Worm (Caenorhabditis elegans) whole organism, L2 larva: ENCODE data around the gene phat-4.

ENCODE experiments used
- C34F6.9 ChIP-seq: fragments of 150-350 bp; optimal IDR thresholded peaks from 2 replicates; lab custom pipeline; 2014; ENCODE audit warnings: missing biosample characterization, missing genetic modification characterization
- F13H6.1 ChIP-seq: sonication (generic microtip); optimal IDR thresholded peaks from 2 replicates; lab custom pipeline; 2016; ENCODE audit warnings: missing genetic modification characterization, missing compliant biosample characterization
- R02D3.7 ChIP-seq: fragments of 150-350 bp; optimal IDR thresholded peaks from 2 replicates; lab custom pipeline; 2014; ENCODE audit warnings: missing biosample characterization, missing genetic modification characterization
- Y55F3AM.14 ChIP-seq: fragments of 200-800 bp; sonication (Bioruptor generic); optimal IDR thresholded peaks from 2 replicates; lab custom pipeline; 2018; ENCODE audit warnings: mild to moderate bottlenecking, missing genetic modification characterization, missing compliant biosample characterization
- alr-1 ChIP-seq: fragments of 150-350 bp; optimal IDR thresholded peaks from 2 replicates; lab custom pipeline; 2014; ENCODE audit warnings: missing biosample characterization, missing genetic modification characterization
- aly-2 ChIP-seq: fragments of 150-350 bp; optimal IDR thresholded peaks from 2 replicates; lab custom pipeline; 2014; ENCODE audit warnings: missing biosample characterization, missing genetic modification characterization
- ama-1 ChIP-seq: fragments of 150-350 bp; optimal IDR thresholded peaks from 2 replicates; lab custom pipeline; 2018; ENCODE audit warnings: inconsistent platforms
- ceh-16 ChIP-seq: fragments of 150-350 bp; optimal IDR thresholded peaks from 2 replicates; lab custom pipeline; 2014; ENCODE audit warnings: missing biosample characterization, missing genetic modification characterization
- ceh-82 ChIP-seq: fragments of 150-350 bp; optimal IDR thresholded peaks from 2 replicates; lab custom pipeline; 2014; ENCODE audit warnings: missing biosample characterization, missing genetic modification characterization
- egl-27 ChIP-seq: sonication (generic microtip); optimal IDR thresholded peaks from 3 replicates; lab custom pipeline; 2017; ENCODE audit warnings: missing biosample characterization, missing genetic modification reagents, missing genetic modification characterization
- elt-1 ChIP-seq: fragments of 150-350 bp; optimal IDR thresholded peaks from 2 replicates; lab custom pipeline; 2014; ENCODE audit warnings: missing biosample characterization, missing genetic modification characterization
- elt-3 ChIP-seq: sonication (generic microtip); optimal IDR thresholded peaks from 2 replicates; lab custom pipeline; 2017; ENCODE audit warnings: missing biosample characterization, missing genetic modification characterization
- fos-1 ChIP-seq: fragments of 150-350 bp; optimal IDR thresholded peaks from 2 replicates; lab custom pipeline; 2014; ENCODE audit warnings: missing biosample characterization, missing genetic modification characterization
- gmeb-1 ChIP-seq: fragments of 150-350 bp; optimal IDR thresholded peaks from 2 replicates; lab custom pipeline; 2014; ENCODE audit warnings: missing biosample characterization, missing genetic modification characterization
- lin-11 ChIP-seq: fragments of 150-350 bp; sonication (generic microtip); optimal IDR thresholded peaks from 2 replicates; lab custom pipeline; 2014; ENCODE audit warnings: missing biosample characterization, missing genetic modification characterization, inconsistent platforms, mixed read lengths
- lin-13 ChIP-seq: fragments of 150-350 bp; optimal IDR thresholded peaks from 2 replicates; lab custom pipeline; 2014; ENCODE audit warnings: missing biosample characterization, missing genetic modification reagents, missing genetic modification characterization
- lin-39 ChIP-seq: fragments of 150-350 bp; optimal IDR thresholded peaks from 2 replicates; lab custom pipeline; 2014; ENCODE audit warnings: missing biosample characterization, missing genetic modification reagents, missing genetic modification characterization
- lsy-2 ChIP-seq, 2 experiments: fragments of 150-350 bp in 1 of 2; sonication (generic microtip) in 1 of 2; optimal IDR thresholded peaks; 2 replicates each; lab custom pipeline; 2014 to 2017; ENCODE audit warnings: missing biosample characterization in 2 of 2, missing genetic modification characterization in 2 of 2
- mab-5 ChIP-seq: fragments of 150-350 bp; optimal IDR thresholded peaks from 2 replicates; lab custom pipeline; 2014; ENCODE audit warnings: missing biosample characterization, missing genetic modification characterization
- mdl-1 ChIP-seq, 2 experiments: fragments of 150-350 bp in 1 of 2; sonication (generic microtip) in 1 of 2; optimal IDR thresholded peaks; 2 replicates each; lab custom pipeline; 2017; ENCODE audit warnings: missing biosample characterization in 2 of 2, missing genetic modification characterization in 2 of 2
- nhr-10 ChIP-seq: sonication (generic microtip); optimal IDR thresholded peaks from 2 replicates; lab custom pipeline; 2017; ENCODE audit warnings: missing biosample characterization, missing genetic modification characterization
- nhr-11 ChIP-seq: fragments of 150-350 bp; optimal IDR thresholded peaks from 2 replicates; lab custom pipeline; 2014; ENCODE audit warnings: missing biosample characterization, missing genetic modification characterization
- nhr-12 ChIP-seq: fragments of 150-350 bp; optimal IDR thresholded peaks from 2 replicates; lab custom pipeline; 2014; ENCODE audit warnings: missing biosample characterization, missing genetic modification characterization
- nhr-21 ChIP-seq: fragments of 150-350 bp; optimal IDR thresholded peaks from 2 replicates; lab custom pipeline; 2014; ENCODE audit warnings: missing biosample characterization, missing genetic modification characterization
- nhr-23 ChIP-seq: fragments of 150-350 bp; optimal IDR thresholded peaks from 2 replicates; lab custom pipeline; 2014; ENCODE audit warnings: missing biosample characterization, missing genetic modification reagents, missing genetic modification characterization
- nhr-237 ChIP-seq: fragments of 150-350 bp; optimal IDR thresholded peaks from 2 replicates; lab custom pipeline; 2014; ENCODE audit warnings: missing biosample characterization, missing genetic modification characterization
- nhr-25 ChIP-seq: fragments of 150-350 bp; sonication (generic microtip); optimal IDR thresholded peaks from 3 replicates; lab custom pipeline; 2014; ENCODE audit warnings: missing biosample characterization, missing genetic modification characterization
- nhr-6 ChIP-seq: fragments of 150-350 bp; optimal IDR thresholded peaks from 2 replicates; lab custom pipeline; 2014; ENCODE audit warnings: missing biosample characterization, missing genetic modification characterization
- nhr-77 ChIP-seq: fragments of 150-350 bp; optimal IDR thresholded peaks from 2 replicates; lab custom pipeline; 2014; ENCODE audit warnings: missing biosample characterization, missing genetic modification characterization
- peb-1 ChIP-seq: fragments of 150-350 bp; optimal IDR thresholded peaks from 2 replicates; lab custom pipeline; 2014; ENCODE audit warnings: missing biosample characterization, missing genetic modification characterization
- sem-4 ChIP-seq: fragments of 150-350 bp; optimal IDR thresholded peaks from 2 replicates; lab custom pipeline; 2014; ENCODE audit warnings: missing biosample characterization, missing genetic modification reagents, missing genetic modification characterization
- skn-1 ChIP-seq: sonication (generic microtip); optimal IDR thresholded peaks from 2 replicates; lab custom pipeline; 2017; ENCODE audit warnings: missing biosample characterization, missing genetic modification characterization
- sma-3 ChIP-seq: sonication (generic microtip); optimal IDR thresholded peaks from 2 replicates; lab custom pipeline; 2016; ENCODE audit warnings: missing genetic modification reagents, missing genetic modification characterization, missing compliant biosample characterization
- sma-9 ChIP-seq, 2 experiments: fragments of 150-350 bp in 1 of 2; sonication (generic microtip) in 1 of 2; optimal IDR thresholded peaks; 2 replicates each; lab custom pipeline; 2014 to 2016; ENCODE audit warnings: missing genetic modification characterization in 2 of 2, mild to moderate bottlenecking in 1 of 2, missing biosample characterization in 1 of 2, missing compliant biosample characterization in 1 of 2, missing genetic modification reagents in 1 of 2, moderate library complexity in 1 of 2
- snpc-4 ChIP-seq: fragments of 150-350 bp; optimal IDR thresholded peaks from 2 replicates; lab custom pipeline; 2014; ENCODE audit warnings: missing biosample characterization, missing genetic modification characterization
- unc-39 ChIP-seq: fragments of 150-350 bp; optimal IDR thresholded peaks from 2 replicates; lab custom pipeline; 2014; ENCODE audit warnings: missing biosample characterization, missing genetic modification characterization
- unc-62 ChIP-seq: fragments of 150-350 bp; optimal IDR thresholded peaks from 2 replicates; lab custom pipeline; 2014; ENCODE audit warnings: missing biosample characterization, missing genetic modification reagents, missing genetic modification characterization
- ztf-1 ChIP-seq: fragments of 200-800 bp; sonication (Bioruptor generic); conservative IDR thresholded peaks from 2 replicates; pipeline ENCODE4 v1.3.6; 2022; ENCODE audit warnings: missing genetic modification characterization, missing compliant biosample characterization
- ztf-11 ChIP-seq: sonication (generic microtip); optimal IDR thresholded peaks from 2 replicates; lab custom pipeline; 2017; ENCODE audit warnings: missing biosample characterization, missing genetic modification characterization
- ztf-4 ChIP-seq: fragments of 150-350 bp; optimal IDR thresholded peaks from 2 replicates; lab custom pipeline; 2014; ENCODE audit warnings: missing biosample characterization, missing genetic modification characterization

phat-4 gene

ce11 chrV:4120629-4121028, 9.1 kb upstream of the phat-4 start, which contains the start of gene T05B4.10:
Gene T05B4.10, minus strand, starts transcription at chrV:4120729.
- TF ChIP-seq ztf-11 (tag; lab: Kevin White, UChicago) (no peak), nhr-23 (tag; lab: Kevin White, UChicago) (no peak), ama-1 (lab: Kevin White, UChicago) (no peak), nhr-12 (tag; lab: Kevin White, UChicago) (no peak), alr-1 (tag; lab: Kevin White, UChicago) (no peak), sma-9 (GFP tag; optimal IDR thresholded peaks at IDR 0.05; lab: Kevin White, UChicago) (no peak), sma-9 (tag; optimal IDR thresholded peaks at IDR 0.05; lab: Kevin White, UChicago) (no peak), skn-1 (no peak), sma-3 (GFP tag; lab: Kevin White, UChicago) (no peak), lin-11 (tag; lab: Kevin White, UChicago) (no peak), egl-27 (tag; lab: Kevin White, UChicago) (no peak), ztf-1 (no peak), nhr-10 (tag; lab: Kevin White, UChicago) (no peak), unc-62 (no peak), mab-5 (no peak), lsy-2 (tag; optimal IDR thresholded peaks at IDR 0.05; lab: Kevin White, UChicago) (no peak), elt-3 (tag; lab: Kevin White, UChicago) (no peak), snpc-4 (tag; lab: Kevin White, UChicago) (no peak), nhr-25 (tag; lab: Kevin White, UChicago) (no peak)

ce11 chrV:4122415-4122814, 7.3 kb upstream of the phat-4 start, which contains the start of gene phat-5:
Gene phat-5, minus strand, starts transcription at chrV:4122515.
- TF ChIP-seq gmeb-1 (tag; lab: Kevin White, UChicago) (no peak), lin-13 (GFP tag; lab: Kevin White, UChicago) (no peak), nhr-11 (tag; lab: Kevin White, UChicago) (no peak), nhr-77 (tag; lab: Kevin White, UChicago) (no peak)

ce11 chrV:4125552-4126084, 4.1 kb upstream of the phat-4 start, which contains the start of gene T05B4.12:
Gene T05B4.12, minus strand, starts transcription at chrV:4126034.
- TF ChIP-seq aly-2 (tag; lab: Kevin White, UChicago) (no peak), nhr-10 (tag; lab: Kevin White, UChicago) (no peak), sem-4 (tag; lab: Kevin White, UChicago) (no peak)

- TF ChIP-seq lin-11 (tag; lab: Kevin White, UChicago) = no peak
- no peak for TF ChIP-seq nhr-77 (tag; lab: Kevin White, UChicago)
- no peak for TF ChIP-seq fos-1 (tag; lab: Kevin White, UChicago)
- no peak for TF ChIP-seq unc-39 (tag; lab: Kevin White, UChicago)
- no peak for TF ChIP-seq ama-1 (lab: Kevin White, UChicago)
- TF ChIP-seq ztf-4 = no peak
Observed at ce11 chrV:4127435-4127834, 2.3 kb upstream of the phat-4 start, which contains the start of gene T05B4.13. Gene T05B4.13, minus strand, starts transcription at chrV:4127535.

- TF ChIP-seq ama-1 (lab: Kevin White, UChicago) = no peak
- TF ChIP-seq nhr-21 = peak; percentile 87
- TF ChIP-seq sem-4 (tag; lab: Kevin White, UChicago) = peak; percentile 61
- TF ChIP-seq unc-62 = no peak
- peak; percentile 82 for TF ChIP-seq F13H6.1 (tag; lab: Kevin White, UChicago)
- no peak for TF ChIP-seq nhr-77 (tag; lab: Kevin White, UChicago)
- peak in 1 of 2 experiments; percentile 40 for TF ChIP-seq mdl-1 (tag; optimal IDR thresholded peaks at IDR 0.05; lab: Kevin White, UChicago)
- TF ChIP-seq fos-1 (tag; lab: Kevin White, UChicago) = peak; percentile 73
- TF ChIP-seq ceh-16 (tag; lab: Kevin White, UChicago) = no peak
- TF ChIP-seq nhr-23 (tag; lab: Kevin White, UChicago) = no peak
- TF ChIP-seq nhr-11 (tag; lab: Kevin White, UChicago) = no peak
- peak; percentile 62 for TF ChIP-seq gmeb-1 (tag; lab: Kevin White, UChicago)
- no peak for TF ChIP-seq ztf-1
- no peak for TF ChIP-seq lsy-2 (tag; optimal IDR thresholded peaks at IDR 0.05; lab: Kevin White, UChicago)
- TF ChIP-seq lin-11 (tag; lab: Kevin White, UChicago) = no peak
- TF ChIP-seq elt-3 (tag; lab: Kevin White, UChicago) = no peak
- TF ChIP-seq elt-1 (tag; lab: Kevin White, UChicago) = no peak
- TF ChIP-seq peb-1 (tag; lab: Kevin White, UChicago) = no peak
- TF ChIP-seq lin-39 (tag; lab: Kevin White, UChicago) = no peak
- peak; percentile 86 for TF ChIP-seq Y55F3AM.14
- TF ChIP-seq snpc-4 (tag; lab: Kevin White, UChicago) = no peak
- TF ChIP-seq ztf-4 = no peak
- TF ChIP-seq sma-3 (GFP tag; lab: Kevin White, UChicago) = peak; percentile 89
- TF ChIP-seq C34F6.9 (tag; lab: Kevin White, UChicago) = peak; percentile 51
- no peak for TF ChIP-seq unc-39 (tag; lab: Kevin White, UChicago)
- TF ChIP-seq R02D3.7 (tag; lab: Kevin White, UChicago) = no peak
- no peak for TF ChIP-seq nhr-237
- TF ChIP-seq lin-13 (GFP tag; lab: Kevin White, UChicago) = peak; percentile 31
- no peak for TF ChIP-seq mab-5
- peak; percentile 72 for TF ChIP-seq skn-1
- TF ChIP-seq ceh-82 (tag; lab: Kevin White, UChicago) = no peak
- TF ChIP-seq nhr-6 (tag; lab: Kevin White, UChicago) = peak; percentile 67
- TF ChIP-seq nhr-12 (tag; lab: Kevin White, UChicago) = no peak
- TF ChIP-seq sma-9 (GFP tag; optimal IDR thresholded peaks at IDR 0.05; lab: Kevin White, UChicago) = peak; percentile 93
- no peak for TF ChIP-seq sma-9 (tag; optimal IDR thresholded peaks at IDR 0.05; lab: Kevin White, UChicago)
Observed at ce11 chrV:4131471-4131939, 1.8 kb downstream of the phat-4 start, which contains the start of gene nhr-57. Gene nhr-57, plus strand, starts transcription at chrV:4131889.
